Worm (Caenorhabditis elegans): Measurements from ENCODE around the gene C04E6.4.

The C04E6.4 gene

ce11 chrV:5954747-5955146, 47.6 kb downstream of the C04E6.4 start, which contains the start of gene M03F8.6:
TSS of gene M03F8.6 (minus strand) at chrV:5954847.
- TF ChIP-seq nhr-2 (tag; optimal IDR thresholded peaks at IDR 0.05) (no peak), snpc-4 (tag; optimal IDR thresholded peaks at IDR 0.05) (no peak), mep-1 (tag; optimal IDR thresholded peaks at IDR 0.05) (no peak), bed-3 (GFP tag; optimal IDR thresholded peaks at IDR 0.05) (no peak), ceh-83 (GFP tag; optimal IDR thresholded peaks at IDR 0.05) (no peak), ham-2 (GFP tag; optimal IDR thresholded peaks at IDR 0.05) (no peak), lin-13 (tag; optimal IDR thresholded peaks at IDR 0.05) (no peak), cnd-1 (tag; optimal IDR thresholded peaks at IDR 0.05) (no peak), nhr-28 (tag; optimal IDR thresholded peaks at IDR 0.05) (no peak), sptf-1 (tag; optimal IDR thresholded peaks at IDR 0.05) (no peak), nhr-76 (tag; optimal IDR thresholded peaks at IDR 0.05) (no peak), zip-8 (tag; optimal IDR thresholded peaks at IDR 0.05) (no peak), unc-62 (GFP tag; optimal IDR thresholded peaks at IDR 0.05) (no peak), sem-2 (GFP tag; optimal IDR thresholded peaks at IDR 0.05) (no peak), mls-2 (tag; optimal IDR thresholded peaks at IDR 0.05) (no peak)

ce11 chrV:5955627-5956026, 48.4 kb downstream of the C04E6.4 start:
- TF ChIP-seq nhr-76 (tag; optimal IDR thresholded peaks at IDR 0.05) (no peak), blmp-1 (tag; optimal IDR thresholded peaks at IDR 0.05) (no peak), ces-1 (GFP tag; optimal IDR thresholded peaks at IDR 0.05) (peak; percentile 69), bed-3 (GFP tag; optimal IDR thresholded peaks at IDR 0.05) (no peak)

Measured in whole organism, mixed stage, embryonic.